Worm (Caenorhabditis elegans) whole organism, L4 larva: ENCODE measurements around the gene mes-6.

Source experiments
- F26F4.8 ChIP-seq: fragments of 200-800 bp; sonication (Bioruptor generic); conservative IDR thresholded peaks from 2 replicates; pipeline ENCODE4 v1.3.6; 2022; ENCODE audit warnings: missing genetic modification characterization, missing compliant biosample characterization
- F44E2.7 ChIP-seq: fragments of 200-800 bp; sonication (Bioruptor generic); IDR thresholded peaks from 2 replicates; pipeline ENCODE4 v2.1.2; 2022; ENCODE audit warnings: missing genetic modification characterization, missing compliant biosample characterization
- F49E8.2 ChIP-seq: sonication (generic microtip); optimal IDR thresholded peaks from 2 replicates; lab custom pipeline; 2016; ENCODE audit warnings: missing compliant biosample characterization, mild to moderate bottlenecking, missing genetic modification characterization, borderline replicate concordance
- R02D3.7 ChIP-seq: fragments of 150-350 bp; sonication (generic microtip); optimal IDR thresholded peaks from 3 replicates; lab custom pipeline; 2014; ENCODE audit warnings: missing biosample characterization, missing genetic modification characterization
- T26A8.4 ChIP-seq: fragments of 200-800 bp; sonication (Bioruptor generic); IDR thresholded peaks from 2 replicates; pipeline ENCODE4 v1.3.6; 2022; ENCODE audit warnings: missing genetic modification characterization, missing compliant biosample characterization
- Y48G9A.11 ChIP-seq: fragments of 200-800 bp; sonication (Bioruptor generic); IDR thresholded peaks from 2 replicates; pipeline ENCODE4 v1.3.6; 2022; ENCODE audit warnings: missing genetic modification reagents, missing genetic modification characterization, missing compliant biosample characterization
- Y75B8A.6 ChIP-seq: fragments of 200-800 bp; sonication (Bioruptor generic); IDR thresholded peaks from 2 replicates; pipeline ENCODE4 v1.3.6; 2022; ENCODE audit warnings: missing genetic modification reagents, missing genetic modification characterization, missing compliant biosample characterization
- ZK546.5 ChIP-seq, 2 experiments: sonication (generic microtip); optimal IDR thresholded peaks; 2 replicates each; lab custom pipeline; 2017; ENCODE audit warnings: missing biosample characterization in 2 of 2, missing genetic modification characterization in 2 of 2
- aly-2 ChIP-seq: sonication (generic microtip); optimal IDR thresholded peaks from 2 replicates; lab custom pipeline; 2018; ENCODE audit warnings: missing biosample characterization, missing genetic modification characterization
- attf-4 ChIP-seq: sonication (generic microtip); optimal IDR thresholded peaks from 3 replicates; lab custom pipeline; 2017; ENCODE audit warnings: missing biosample characterization, missing genetic modification characterization
- ceh-28 ChIP-seq: fragments of 150-350 bp; optimal IDR thresholded peaks from 2 replicates; lab custom pipeline; 2014; ENCODE audit warnings: missing biosample characterization, missing genetic modification reagents, missing genetic modification characterization
- ceh-32 ChIP-seq: sonication (generic microtip); optimal IDR thresholded peaks from 2 replicates; lab custom pipeline; 2016; ENCODE audit warnings: mild to moderate bottlenecking, missing genetic modification characterization, missing compliant biosample characterization; ENCODE audit not compliant: poor library complexity
- ceh-44 ChIP-seq: fragments of 200-800 bp; sonication (Bioruptor generic); IDR thresholded peaks from 2 replicates; pipeline ENCODE4 v1.3.6; 2022; ENCODE audit warnings: missing genetic modification reagents, missing genetic modification characterization, missing compliant biosample characterization
- ceh-62 ChIP-seq: sonication (generic microtip); optimal IDR thresholded peaks from 2 replicates; lab custom pipeline; 2017; ENCODE audit warnings: missing biosample characterization, missing genetic modification characterization
- ces-1 ChIP-seq: fragments of 150-350 bp; sonication (generic microtip); optimal IDR thresholded peaks from 4 replicates; lab custom pipeline; 2014; ENCODE audit warnings: missing biosample characterization, missing genetic modification reagents, missing genetic modification characterization
- cey-2 ChIP-seq: sonication (generic microtip); optimal IDR thresholded peaks from 3 replicates; lab custom pipeline; 2017; ENCODE audit warnings: missing genetic modification characterization, mild to moderate bottlenecking, missing compliant biosample characterization, antibody characterized with exemption, borderline replicate concordance; ENCODE audit not compliant: insufficient read depth
- daf-12 ChIP-seq: fragments of 150-350 bp; optimal IDR thresholded peaks from 2 replicates; lab custom pipeline; 2014; ENCODE audit warnings: missing biosample characterization, missing genetic modification reagents, missing genetic modification characterization
- daf-8 ChIP-seq: fragments of 200-800 bp; sonication (Bioruptor generic); IDR thresholded peaks from 2 replicates; pipeline ENCODE4 v1.3.6; 2022; ENCODE audit warnings: missing genetic modification characterization, missing compliant biosample characterization
- dmd-9 ChIP-seq: fragments of 200-800 bp; sonication (Bioruptor generic); IDR thresholded peaks from 2 replicates; pipeline ENCODE4 v1.3.6; 2022; ENCODE audit warnings: missing genetic modification reagents, missing genetic modification characterization, missing compliant biosample characterization
- dpl-1 ChIP-seq: fragments of 150-350 bp; optimal IDR thresholded peaks from 2 replicates; lab custom pipeline; 2014; ENCODE audit warnings: missing biosample characterization, missing genetic modification reagents, missing genetic modification characterization
- duxl-1 ChIP-seq: sonication (generic microtip); optimal IDR thresholded peaks from 2 replicates; lab custom pipeline; 2016; ENCODE audit warnings: mild to moderate bottlenecking, missing genetic modification characterization, moderate library complexity, missing compliant biosample characterization; ENCODE audit not compliant: poor library complexity
- fkh-10 ChIP-seq: fragments of 150-350 bp; optimal IDR thresholded peaks from 2 replicates; lab custom pipeline; 2014; ENCODE audit warnings: missing biosample characterization, missing genetic modification reagents, missing genetic modification characterization
- fos-1 ChIP-seq: fragments of 150-350 bp; optimal IDR thresholded peaks from 2 replicates; lab custom pipeline; 2014; ENCODE audit warnings: missing biosample characterization, missing genetic modification characterization
- gei-8 ChIP-seq: fragments of 200-800 bp; sonication (Bioruptor generic); optimal IDR thresholded peaks from 2 replicates; lab custom pipeline; 2018; ENCODE audit warnings: mild to moderate bottlenecking, missing genetic modification characterization, missing compliant biosample characterization
- hif-1 ChIP-seq, 2 experiments: sonication (generic microtip); optimal IDR thresholded peaks; 2 replicates each; lab custom pipeline; 2016 to 2017; ENCODE audit warnings: missing compliant biosample characterization in 2 of 2, missing genetic modification characterization in 2 of 2, missing genetic modification reagents in 2 of 2, missing genotype in 2 of 2, mild to moderate bottlenecking in 1 of 2
- hlh-11 ChIP-seq: fragments of 200-800 bp; sonication (Bioruptor generic); optimal IDR thresholded peaks from 2 replicates; lab custom pipeline; 2018; ENCODE audit warnings: mild to moderate bottlenecking, missing genetic modification characterization, missing compliant biosample characterization
- hlh-30 ChIP-seq: sonication (generic microtip); optimal IDR thresholded peaks from 2 replicates; lab custom pipeline; 2017; ENCODE audit warnings: antibody characterized with exemption, mild to moderate bottlenecking, missing genetic modification characterization, missing compliant biosample characterization; ENCODE audit not compliant: insufficient read depth
- hmg-1.1 ChIP-seq: fragments of 200-800 bp; sonication (Bioruptor generic); IDR thresholded peaks from 2 replicates; pipeline ENCODE4 v1.3.6; 2022; ENCODE audit warnings: missing genetic modification reagents, missing genetic modification characterization, missing compliant biosample characterization
- jun-1 ChIP-seq: fragments of 150-350 bp; optimal IDR thresholded peaks from 2 replicates; lab custom pipeline; 2014; ENCODE audit warnings: missing biosample characterization, missing genetic modification reagents, missing genetic modification characterization
- lin-39 ChIP-seq: fragments of 150-350 bp; optimal IDR thresholded peaks from 2 replicates; lab custom pipeline; 2014; ENCODE audit warnings: missing biosample characterization, missing genetic modification reagents, missing genetic modification characterization
- lir-3 ChIP-seq: sonication (generic microtip); optimal IDR thresholded peaks from 2 replicates; lab custom pipeline; 2016; ENCODE audit warnings: mild to moderate bottlenecking, missing genetic modification characterization, missing compliant biosample characterization
- madf-9 ChIP-seq: fragments of 200-800 bp; sonication (Bioruptor generic); conservative IDR thresholded peaks from 2 replicates; pipeline ENCODE4 v1.3.6; 2022; ENCODE audit warnings: missing genetic modification reagents, missing genetic modification characterization, missing compliant biosample characterization
- mxl-3 ChIP-seq: fragments of 200-800 bp; sonication (Bioruptor generic); optimal IDR thresholded peaks from 2 replicates; lab custom pipeline; 2018; ENCODE audit warnings: mild to moderate bottlenecking, missing genetic modification characterization, missing compliant biosample characterization
- nhr-10 ChIP-seq: fragments of 150-350 bp; optimal IDR thresholded peaks from 2 replicates; lab custom pipeline; 2014; ENCODE audit warnings: missing biosample characterization, missing genetic modification characterization
- nhr-102 ChIP-seq: sonication (generic microtip); optimal IDR thresholded peaks from 2 replicates; lab custom pipeline; 2016; ENCODE audit warnings: mild to moderate bottlenecking, missing genetic modification characterization, moderate library complexity, missing compliant biosample characterization
- nhr-42 ChIP-seq: fragments of 200-800 bp; sonication (Bioruptor generic); IDR thresholded peaks from 2 replicates; pipeline ENCODE4 v1.3.6; 2022; ENCODE audit warnings: missing genetic modification characterization, missing compliant biosample characterization
- nhr-48 ChIP-seq: sonication (generic microtip); optimal IDR thresholded peaks from 2 replicates; lab custom pipeline; 2016; ENCODE audit warnings: mild to moderate bottlenecking, missing genetic modification characterization, missing compliant biosample characterization
- nhr-77 ChIP-seq: fragments of 150-350 bp; optimal IDR thresholded peaks from 2 replicates; lab custom pipeline; 2014; ENCODE audit warnings: missing biosample characterization, missing genetic modification characterization
- pha-4 ChIP-seq, 2 experiments: fragments of 150-350 bp in 1 of 2; fragments of 200-800 bp in 1 of 2; sonication (Bioruptor generic) in 1 of 2; IDR thresholded peaks in 1 of 2; optimal IDR thresholded peaks in 1 of 2; 2 replicates each; pipeline versions ENCODE4 v1.3.6 to Lab custom; 2014 to 2022; ENCODE audit warnings: missing genetic modification characterization in 2 of 2, missing genetic modification reagents in 2 of 2, missing biosample characterization in 1 of 2, missing compliant biosample characterization in 1 of 2
- rbr-2 ChIP-seq: sonication (generic microtip); optimal IDR thresholded peaks from 2 replicates; lab custom pipeline; 2016; ENCODE audit warnings: missing genotype, missing genetic modification characterization, missing compliant biosample characterization
- saeg-2 ChIP-seq: fragments of 200-800 bp; sonication (Bioruptor generic); IDR thresholded peaks from 2 replicates; pipeline ENCODE4 v1.3.6; 2022; ENCODE audit warnings: missing genetic modification reagents, missing genetic modification characterization, missing compliant biosample characterization
- skn-1 ChIP-seq: fragments of 150-350 bp; optimal IDR thresholded peaks from 2 replicates; lab custom pipeline; 2014; ENCODE audit warnings: missing biosample characterization, missing genetic modification characterization
- snpc-4 ChIP-seq: fragments of 150-350 bp; optimal IDR thresholded peaks from 2 replicates; lab custom pipeline; 2014; ENCODE audit warnings: missing biosample characterization, missing genetic modification characterization
- tra-1 ChIP-seq: fragments of 200-800 bp; sonication (Bioruptor generic); IDR thresholded peaks from 2 replicates; pipeline ENCODE4 v1.3.6; 2022; ENCODE audit warnings: missing genetic modification reagents, missing genetic modification characterization, missing compliant biosample characterization
- unc-39 ChIP-seq: sonication (generic microtip); optimal IDR thresholded peaks from 2 replicates; lab custom pipeline; 2017; ENCODE audit warnings: missing biosample characterization, missing genetic modification characterization
- vab-7 ChIP-seq: fragments of 200-800 bp; sonication (Bioruptor generic); IDR thresholded peaks from 2 replicates; pipeline ENCODE4 v1.3.6; 2022; ENCODE audit warnings: missing genetic modification reagents, missing genetic modification characterization, missing compliant biosample characterization
- zag-1 ChIP-seq: fragments of 150-350 bp; optimal IDR thresholded peaks from 2 replicates; lab custom pipeline; 2014; ENCODE audit warnings: missing biosample characterization, missing genetic modification characterization
- zfp-3 ChIP-seq: fragments of 200-800 bp; sonication (Bioruptor generic); conservative IDR thresholded peaks from 2 replicates; pipeline ENCODE4 v1.3.6; 2022; ENCODE audit warnings: missing genetic modification reagents, missing genetic modification characterization, missing compliant biosample characterization
- zip-2 ChIP-seq: fragments of 150-350 bp; optimal IDR thresholded peaks from 2 replicates; lab custom pipeline; 2014; ENCODE audit warnings: missing biosample characterization, missing genetic modification characterization
- ztf-7 ChIP-seq: fragments of 150-350 bp; optimal IDR thresholded peaks from 2 replicates; lab custom pipeline; 2014; ENCODE audit warnings: missing biosample characterization, missing genetic modification characterization

Gene mes-6

ce11 chrIV:8538011-8538658 lies 27.1 kb downstream of the mes-6 start (continued):
- TF ChIP-seq zip-2 (tag; lab: Kevin White, UChicago) (no peak), vab-7 (GFP tag; lab: Robert Waterston, UW) (no peak), hif-1 (tag; optimal IDR thresholded peaks at IDR 0.05; lab: Kevin White, UChicago) (no peak), nhr-77 (tag; lab: Kevin White, UChicago) (peak; percentile 10), ZK546.5 (tag; optimal IDR thresholded peaks at IDR 0.05; lab: Kevin White, UChicago) (no peak), hlh-30 (tag; lab: Kevin White, UChicago) (no peak), nhr-42 (GFP tag; lab: Robert Waterston, UW) (no peak), cey-2 (tag; lab: Kevin White, UChicago) (no peak), Y75B8A.6 (GFP tag; lab: Robert Waterston, UW) (0 out of 2 replicates have a peak, but pooled peaks have one; percentile 5), nhr-10 (tag; lab: Kevin White, UChicago) (no peak), rbr-2 (no peak), ztf-7 (tag; lab: Kevin White, UChicago) (no peak), tra-1 (GFP tag; lab: Robert Waterston, UW) (peak; percentile 9; the same call in 1 of the 2 replicates), pha-4 (GFP tag; IDR thresholded peaks at IDR 0.05; lab: Robert Waterston, UW) (no peak; the same call in 1 of the 2 replicates), pha-4 (tag; optimal IDR thresholded peaks at IDR 0.05; lab: Kevin White, UChicago) (no peak), lir-3 (tag; lab: Kevin White, UChicago) (no peak), aly-2 (tag; lab: Kevin White, UChicago) (no peak), ceh-62 (no peak), duxl-1 (tag; lab: Kevin White, UChicago) (no peak), ceh-28 (tag; lab: Kevin White, UChicago) (no peak), daf-8 (GFP tag; lab: Robert Waterston, UW) (no peak), dmd-9 (GFP tag; lab: Robert Waterston, UW) (no peak), F44E2.7 (GFP tag; lab: Robert Waterston, UW) (no peak), snpc-4 (tag; lab: Kevin White, UChicago) (no peak), saeg-2 (GFP tag; lab: Robert Waterston, UW) (no peak), attf-4 (tag; lab: Kevin White, UChicago) (no peak), F26F4.8 (GFP tag; lab: Robert Waterston, UW) (no peak), hmg-1.1 (GFP tag; lab: Robert Waterston, UW) (no peak), dpl-1 (GFP tag; lab: Kevin White, UChicago) (no peak), lin-39 (no peak), daf-12 (tag; lab: Kevin White, UChicago) (no peak), ces-1 (GFP tag; lab: Kevin White, UChicago) (no peak), R02D3.7 (tag; lab: Kevin White, UChicago) (no peak), ceh-32 (tag; lab: Kevin White, UChicago) (no peak), unc-39 (tag; lab: Kevin White, UChicago) (no peak), ceh-44 (GFP tag; lab: Robert Waterston, UW) (no peak), jun-1 (tag; lab: Kevin White, UChicago) (no peak), Y48G9A.11 (GFP tag; lab: Robert Waterston, UW) (no peak), T26A8.4 (GFP tag; lab: Robert Waterston, UW) (peak; percentile 34; the same call in 1 of the 2 replicates), nhr-48 (tag; lab: Kevin White, UChicago) (no peak), mxl-3 (GFP tag; lab: Kevin White, UChicago) (no peak), gei-8 (GFP tag; lab: Kevin White, UChicago) (peak; percentile 1), zag-1 (tag; lab: Kevin White, UChicago) (no peak), F49E8.2 (no peak), madf-9 (GFP tag; lab: Robert Waterston, UW) (no peak), hlh-11 (tag; lab: Kevin White, UChicago) (no peak), nhr-102 (tag; lab: Kevin White, UChicago) (no peak), fkh-10 (GFP tag; lab: Kevin White, UChicago) (no peak), skn-1 (tag; lab: Kevin White, UChicago) (no peak), zfp-3 (GFP tag; lab: Robert Waterston, UW) (0 out of 2 replicates have a peak, but pooled peaks have one; percentile 16), fos-1 (tag; lab: Kevin White, UChicago) (peak; percentile 6)
